Fruit fly (Drosophila melanogaster) whole organism, embryonic: ENCODE results near the gene Rexo5.

ENCODE experiments used
- BEAF-32 ChIP-seq: fragments of 200-800 bp; sonication (Bioruptor generic); optimal IDR thresholded peaks from 3 replicates; lab custom pipeline; 2017; ENCODE audit warnings: missing biosample characterization, missing genetic modification characterization, mild to moderate bottlenecking, moderate library complexity, missing genetic modification reagents
- Bdp1 ChIP-seq: fragments of 200-800 bp; sonication (Bioruptor generic); optimal IDR thresholded peaks from 3 replicates; lab custom pipeline; 2016; ENCODE audit warnings: missing biosample characterization, missing genetic modification characterization
- Bgb ChIP-seq: fragments of 200-800 bp; sonication (Bioruptor generic); IDR thresholded peaks from 2 replicates; pipeline ENCODE4 v1.3.6; 2022; ENCODE audit warnings: missing biosample characterization, missing genetic modification characterization; ENCODE audit not compliant: partially characterized antibody
- CG11398 ChIP-seq: fragments of 200-800 bp; sonication (Bioruptor generic); optimal IDR thresholded peaks from 2 replicates; lab custom pipeline; 2016; ENCODE audit warnings: missing biosample characterization, missing genetic modification characterization
- CG11560 ChIP-seq: fragments of 200-800 bp; sonication (Bioruptor generic); IDR thresholded peaks from 3 replicates; pipeline ENCODE4 v1.3.6; 2022; ENCODE audit warnings: missing biosample characterization, missing genetic modification characterization
- CG12104 ChIP-seq: fragments of 200-800 bp; sonication (Bioruptor generic); optimal IDR thresholded peaks from 3 replicates; lab custom pipeline; 2016; ENCODE audit warnings: missing biosample characterization, missing genetic modification characterization
- CG13894 ChIP-seq: fragments of 200-800 bp; sonication (Bioruptor generic); optimal IDR thresholded peaks from 3 replicates; lab custom pipeline; 2018; ENCODE audit warnings: missing biosample characterization, mild to moderate bottlenecking, missing genetic modification characterization, moderate library complexity
- CG17385 ChIP-seq: fragments of 200-800 bp; sonication (Bioruptor generic); optimal IDR thresholded peaks from 3 replicates; lab custom pipeline; 2018; ENCODE audit warnings: missing biosample characterization, mild to moderate bottlenecking, missing genetic modification characterization
- CG1792 ChIP-seq: fragments of 200-800 bp; sonication (Bioruptor generic); optimal IDR thresholded peaks from 2 replicates; lab custom pipeline; 2016; ENCODE audit warnings: missing biosample characterization, missing genetic modification characterization
- CG18476 ChIP-seq: fragments of 200-800 bp; sonication (Bioruptor generic); optimal IDR thresholded peaks from 2 replicates; lab custom pipeline; 2016; ENCODE audit warnings: missing biosample characterization, mild to moderate bottlenecking, missing genetic modification characterization
- CG2712 ChIP-seq: fragments of 200-800 bp; optimal IDR thresholded peaks from 3 replicates; lab custom pipeline; 2019; ENCODE audit warnings: missing biosample characterization, mild to moderate bottlenecking, missing genetic modification characterization, moderate library complexity
- CG31365 ChIP-seq: fragments of 200-800 bp; sonication (Bioruptor generic); optimal IDR thresholded peaks from 2 replicates; lab custom pipeline; 2018; ENCODE audit warnings: missing biosample characterization, mild to moderate bottlenecking, missing genetic modification characterization
- CG32532 ChIP-seq: fragments of 200-800 bp; sonication (Bioruptor generic); IDR thresholded peaks from 2 replicates; pipeline ENCODE4 v1.3.6; 2022; ENCODE audit warnings: missing biosample characterization, missing genetic modification characterization
- CG3726 ChIP-seq: fragments of 200-800 bp; sonication (Bioruptor generic); IDR thresholded peaks from 3 replicates; pipeline ENCODE4, ENCODE4 v1.3.6; 2022; ENCODE audit warnings: missing biosample characterization, missing genetic modification characterization
- CG3838 ChIP-seq: fragments of 200-800 bp; sonication (Bioruptor generic); optimal IDR thresholded peaks from 3 replicates; lab custom pipeline; 2016; ENCODE audit warnings: missing biosample characterization, missing genetic modification characterization
- CG4707 ChIP-seq: fragments of 200-800 bp; sonication (Bioruptor generic); optimal IDR thresholded peaks from 2 replicates; lab custom pipeline; 2018; ENCODE audit warnings: missing biosample characterization, mild to moderate bottlenecking, missing genetic modification characterization, moderate library complexity
- CG6854 ChIP-seq: fragments of 200-800 bp; sonication (Bioruptor generic); optimal IDR thresholded peaks from 3 replicates; lab custom pipeline; 2017; ENCODE audit warnings: missing biosample characterization, mild to moderate bottlenecking, missing genetic modification characterization
- CG8944 ChIP-seq: fragments of 200-800 bp; sonication (Bioruptor generic); optimal IDR thresholded peaks from 3 replicates; lab custom pipeline; 2016; ENCODE audit warnings: missing biosample characterization, missing genetic modification characterization
- CrebB ChIP-seq: fragments of 200-800 bp; sonication (Bioruptor generic); optimal IDR thresholded peaks from 3 replicates; lab custom pipeline; 2018; ENCODE audit warnings: missing biosample characterization, mild to moderate bottlenecking, missing genetic modification characterization
- D19B ChIP-seq: fragments of 200-800 bp; sonication (Bioruptor generic); optimal IDR thresholded peaks from 2 replicates; lab custom pipeline; 2017; ENCODE audit warnings: missing biosample characterization, mild to moderate bottlenecking, missing genetic modification characterization
- Doc3 ChIP-seq: fragments of 200-800 bp; sonication (Bioruptor generic); IDR thresholded peaks from 3 replicates; pipeline ENCODE4 v1.3.6; 2022; ENCODE audit warnings: missing biosample characterization, missing genetic modification characterization; ENCODE audit not compliant: partially characterized antibody
- Dref ChIP-seq: fragments of 200-800 bp; sonication (Bioruptor generic); IDR thresholded peaks from 2 replicates; pipeline ENCODE4 v1.3.6; 2022; ENCODE audit warnings: missing biosample characterization, missing genetic modification characterization
- Gsc ChIP-seq: fragments of 200-800 bp; sonication (Bioruptor generic); IDR thresholded peaks from 2 replicates; pipeline ENCODE4 v1.3.6; 2022; ENCODE audit warnings: missing biosample characterization, missing genetic modification characterization
- Hand ChIP-seq: fragments of 200-800 bp; sonication (Bioruptor generic); optimal IDR thresholded peaks from 2 replicates; lab custom pipeline; 2017; ENCODE audit warnings: mild to moderate bottlenecking, missing biosample characterization, missing genetic modification reagents, missing genetic modification characterization
- Kr ChIP-seq: fragments of 200-800 bp; sonication (Bioruptor generic); optimal IDR thresholded peaks from 2 replicates; lab custom pipeline; 2017; ENCODE audit warnings: missing biosample characterization, mild to moderate bottlenecking, missing genetic modification characterization
- Lhr ChIP-seq: fragments of 200-800 bp; sonication (Bioruptor generic); optimal IDR thresholded peaks from 3 replicates; lab custom pipeline; 2017; ENCODE audit warnings: mild to moderate bottlenecking, missing biosample characterization, missing genetic modification reagents, missing genetic modification characterization
- Max ChIP-seq: fragments of 200-800 bp; sonication (Bioruptor generic); optimal IDR thresholded peaks from 2 replicates; lab custom pipeline; 2016; ENCODE audit warnings: missing biosample characterization, mild to moderate bottlenecking, missing genetic modification characterization
- PHDP ChIP-seq: fragments of 200-800 bp; sonication (Bioruptor generic); optimal IDR thresholded peaks from 3 replicates; lab custom pipeline; 2018; ENCODE audit warnings: missing biosample characterization, mild to moderate bottlenecking, missing genetic modification characterization, moderate library complexity
- Xrp1 ChIP-seq: fragments of 200-800 bp; sonication (Bioruptor generic); IDR thresholded peaks from 2 replicates; pipeline ENCODE4 v1.3.6; 2022; ENCODE audit warnings: missing biosample characterization, missing genetic modification characterization
- aop ChIP-seq: fragments of 200-800 bp; sonication (Bioruptor generic); IDR thresholded peaks from 2 replicates; pipeline ENCODE4 v1.3.6; 2022; ENCODE audit warnings: missing biosample characterization, missing genetic modification characterization
- ato ChIP-seq: fragments of 200-800 bp; sonication (Bioruptor generic); IDR thresholded peaks from 2 replicates; pipeline ENCODE4 v1.3.6; 2022; ENCODE audit warnings: missing biosample characterization, missing genetic modification characterization; ENCODE audit not compliant: partially characterized antibody
- bowl ChIP-seq: fragments of 200-800 bp; sonication (Bioruptor generic); IDR thresholded peaks from 2 replicates; pipeline ENCODE4 v1.3.6; 2022; ENCODE audit warnings: missing biosample characterization, missing genetic modification characterization
- ci ChIP-seq: fragments of 200-800 bp; sonication (Bioruptor generic); IDR thresholded peaks from 3 replicates; pipeline ENCODE4 v1.3.6; 2022; ENCODE audit warnings: missing biosample characterization, missing genetic modification characterization
- dm ChIP-seq: fragments of 200-800 bp; sonication (Bioruptor generic); optimal IDR thresholded peaks from 3 replicates; lab custom pipeline; 2016; ENCODE audit warnings: missing biosample characterization, missing genetic modification characterization
- ewg ChIP-seq: fragments of 200-800 bp; sonication (Bioruptor generic); optimal IDR thresholded peaks from 3 replicates; lab custom pipeline; 2017; ENCODE audit warnings: mild to moderate bottlenecking, missing biosample characterization, missing genetic modification reagents, missing genetic modification characterization
- eyg ChIP-seq: fragments of 200-800 bp; sonication (Bioruptor generic); optimal IDR thresholded peaks from 3 replicates; lab custom pipeline; 2016; ENCODE audit warnings: missing biosample characterization, missing genetic modification characterization
- fd102C ChIP-seq: fragments of 200-800 bp; sonication (Bioruptor generic); optimal IDR thresholded peaks from 2 replicates; lab custom pipeline; 2018; ENCODE audit warnings: missing biosample characterization, mild to moderate bottlenecking, missing genetic modification characterization, moderate library complexity
- fd96Cb ChIP-seq: fragments of 200-800 bp; sonication (Bioruptor generic); optimal IDR thresholded peaks from 2 replicates; lab custom pipeline; 2018; ENCODE audit warnings: missing biosample characterization, mild to moderate bottlenecking, missing genetic modification characterization, moderate library complexity
- gcm ChIP-seq: fragments of 200-800 bp; sonication (Bioruptor generic); optimal IDR thresholded peaks from 2 replicates; lab custom pipeline; 2019; ENCODE audit warnings: missing biosample characterization, mild to moderate bottlenecking, missing genetic modification characterization, moderate library complexity
- hth ChIP-seq: fragments of >200 bp; optimal IDR thresholded peaks from 2 replicates; lab custom pipeline; 2017; ENCODE audit warnings: inconsistent platforms
- kah ChIP-seq: fragments of 200-800 bp; sonication (Bioruptor generic); optimal IDR thresholded peaks from 2 replicates; lab custom pipeline; 2018; ENCODE audit warnings: missing biosample characterization, mild to moderate bottlenecking, missing genetic modification characterization
- lbe ChIP-seq: fragments of 200-800 bp; sonication (Bioruptor generic); optimal IDR thresholded peaks from 2 replicates; lab custom pipeline; 2016; ENCODE audit warnings: missing biosample characterization, mild to moderate bottlenecking, missing genetic modification characterization
- lmd ChIP-seq: fragments of 200-800 bp; sonication (Bioruptor generic); IDR thresholded peaks from 2 replicates; pipeline ENCODE4 v1.3.6; 2022; ENCODE audit warnings: missing biosample characterization, missing genetic modification characterization
- oc ChIP-seq: fragments of 200-800 bp; sonication (Bioruptor generic); optimal IDR thresholded peaks from 2 replicates; lab custom pipeline; 2018; ENCODE audit warnings: missing biosample characterization, mild to moderate bottlenecking, missing genetic modification characterization, moderate library complexity
- row ChIP-seq: fragments of 200-800 bp; sonication (Bioruptor generic); IDR thresholded peaks from 3 replicates; pipeline ENCODE4 v1.3.6; 2022; ENCODE audit warnings: missing biosample characterization, missing genetic modification characterization
- shn ChIP-seq: fragments of 200-800 bp; sonication (Bioruptor generic); optimal IDR thresholded peaks from 3 replicates; lab custom pipeline; 2016; ENCODE audit warnings: missing biosample characterization, missing genetic modification characterization
- slbo ChIP-seq: fragments of 200-800 bp; sonication (Bioruptor generic); IDR thresholded peaks from 2 replicates; pipeline ENCODE4 v1.3.6; 2022; ENCODE audit warnings: missing biosample characterization, missing genetic modification characterization
- sqz ChIP-seq: fragments of 200-800 bp; sonication (Bioruptor generic); optimal IDR thresholded peaks from 3 replicates; lab custom pipeline; 2018; ENCODE audit warnings: missing biosample characterization, mild to moderate bottlenecking, missing genetic modification characterization
- stc ChIP-seq: fragments of 200-800 bp; sonication (Bioruptor generic); IDR thresholded peaks from 2 replicates; pipeline ENCODE4 v1.3.6; 2022; ENCODE audit warnings: missing biosample characterization, missing genetic modification characterization
- sug ChIP-seq: fragments of 200-800 bp; optimal IDR thresholded peaks from 2 replicates; lab custom pipeline; 2019; ENCODE audit warnings: missing biosample characterization, mild to moderate bottlenecking, missing genetic modification characterization, moderate library complexity
- toy ChIP-seq: fragments of 200-800 bp; sonication (Bioruptor generic); IDR thresholded peaks from 2 replicates; pipeline ENCODE4 v1.3.6; 2022; ENCODE audit warnings: missing biosample characterization, missing genetic modification characterization

Gene Rexo5

DNA sequence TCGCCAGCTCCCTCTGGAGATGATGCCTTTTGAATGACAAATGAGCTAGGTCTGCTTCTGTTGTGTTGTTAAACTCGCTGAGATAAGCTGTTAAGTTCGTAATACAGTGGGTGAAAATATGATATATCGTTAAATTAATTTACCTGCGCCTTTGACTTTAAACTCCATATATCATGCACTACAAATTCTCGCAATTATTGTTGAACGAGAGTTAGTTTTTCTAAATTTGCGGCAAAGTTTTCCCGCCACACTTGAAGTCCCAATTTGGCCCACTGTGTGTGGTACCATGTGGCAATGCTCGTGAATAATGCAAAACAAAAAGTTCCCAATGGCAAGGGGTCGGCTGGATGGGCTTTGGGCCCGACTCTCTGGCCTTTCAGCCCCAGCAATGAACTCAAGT is 26.8 kb upstream of the Rexo5 start (continued):
- TF ChIP-seq CG12104 (GFP tag; lab: Kevin White, UChicago) (peak; percentile 7), aop (GFP tag; lab: Robert Waterston, UW) (no peak), CG3838 (GFP tag; lab: Kevin White, UChicago) (no peak), Xrp1 (GFP tag; lab: Robert Waterston, UW) (peak; percentile 36; the same call in 1 of the 2 replicates), CG2712 (tag; lab: Kevin White, UChicago) (no peak), dm (GFP tag; lab: Kevin White, UChicago) (peak; percentile 6), Doc3 (GFP tag; lab: Robert Waterston, UW) (no peak), Lhr (GFP tag; lab: Kevin White, UChicago) (no peak), lbe (no peak), CG18476 (GFP tag; lab: Kevin White, UChicago) (no peak), Gsc (0 out of 2 replicates have a peak, but pooled peaks have one; percentile 7), CG31365 (tag; lab: Kevin White, UChicago) (peak; percentile 44), CrebB (tag; lab: Kevin White, UChicago) (peak; percentile 27), Max (GFP tag; lab: Kevin White, UChicago) (no peak), bowl (GFP tag; lab: Robert Waterston, UW) (peak; percentile 54; the same call in 1 of the 2 replicates), kah (GFP tag; lab: Kevin White, UChicago) (peak; percentile 41), CG17385 (GFP tag; lab: Kevin White, UChicago) (peak; percentile 57), PHDP (tag; lab: Kevin White, UChicago) (peak; percentile 65), eyg (peak; percentile 32), slbo (GFP tag; lab: Robert Waterston, UW) (peak; percentile 66), fd96Cb (tag; lab: Kevin White, UChicago) (peak; percentile 70), toy (GFP tag; lab: Robert Waterston, UW) (no peak), oc (tag; lab: Kevin White, UChicago) (peak; percentile 68), CG11398 (peak; percentile 47), CG3726 (GFP tag; lab: Robert Waterston, UW) (0 out of 3 replicates have a peak, but pooled peaks have one; percentile 19), ci (peak; percentile 89), CG4707 (GFP tag; lab: Kevin White, UChicago) (peak; percentile 76), ato (GFP tag; lab: Robert Waterston, UW) (no peak), shn (GFP tag; lab: Kevin White, UChicago) (no peak), lmd (GFP tag; lab: Robert Waterston, UW) (peak; percentile 83), CG32532 (GFP tag; lab: Robert Waterston, UW) (peak; percentile 68), hth (lab: Kevin White, UChicago) (no peak), stc (GFP tag; lab: Robert Waterston, UW) (peak; percentile 76), CG13894 (tag; lab: Kevin White, UChicago) (peak; percentile 14), gcm (GFP tag; lab: Kevin White, UChicago) (no peak), CG1792 (GFP tag; lab: Kevin White, UChicago) (peak; percentile 8), BEAF-32 (no peak), Dref (no peak), CG11560 (tag; lab: Robert Waterston, UW) (peak; percentile 28; the same call in 1 of the 3 replicates), CG6854 (peak; percentile 27), D19B (no peak), ewg (peak; percentile 43), Bgb (no peak), sug (no peak), Kr (GFP tag; lab: Kevin White, UChicago) (no peak), fd102C (GFP tag; lab: Kevin White, UChicago) (no peak), CG8944 (GFP tag; lab: Kevin White, UChicago) (peak; percentile 26), Bdp1 (GFP tag; lab: Kevin White, UChicago) (peak; percentile 22), sqz (GFP tag; lab: Kevin White, UChicago) (no peak), row (GFP tag; lab: Robert Waterston, UW) (peak; percentile 75), Hand (GFP tag; lab: Kevin White, UChicago) (peak; percentile 16)
